Worm (Caenorhabditis elegans): ENCODE measurements around the gene E01G6.1.
"Not testable (repeated sequence)": the region's sequence is repeated elsewhere in the genome, so short reads cannot be mapped to it uniquely, and the experiment has no call there.

The E01G6.1 gene

ce11 chrX:12282911-12283310 is 22.2 kb downstream of the E01G6.1 start, which contains the start of gene C04B4.2:
Gene C04B4.2 (plus strand): TSS chrX:12283281.
- TF ChIP-seq med-1 (GFP tag; optimal IDR thresholded peaks at IDR 0.05; ENCODE audit: insufficient read depth) (no peak), ref-1 (GFP tag; conservative IDR thresholded peaks at IDR 0.05) (no peak), T22C8.4 (GFP tag; IDR thresholded peaks at IDR 0.05) (no peak), tab-1 (GFP tag; IDR thresholded peaks at IDR 0.05) (no peak), klf-2 (GFP tag; conservative IDR thresholded peaks at IDR 0.05) (0 out of 2 replicates have a peak, but pooled peaks have one; percentile 29)

ce11 chrX:12284161-12284560 is 23.5 kb downstream of the E01G6.1 start:
- TF ChIP-seq ztf-29 (GFP tag; IDR thresholded peaks at IDR 0.05) (no peak), ztf-23 (GFP tag; IDR thresholded peaks at IDR 0.05) (no peak), klf-2 (GFP tag; conservative IDR thresholded peaks at IDR 0.05) (no peak), ref-1 (GFP tag; conservative IDR thresholded peaks at IDR 0.05) (no peak), T22C8.4 (GFP tag; IDR thresholded peaks at IDR 0.05) (no peak), cog-1 (tag; optimal IDR thresholded peaks at IDR 0.05) (no peak), flt-1 (GFP tag; IDR thresholded peaks at IDR 0.05) (no peak), tab-1 (GFP tag; IDR thresholded peaks at IDR 0.05) (no peak), med-1 (GFP tag; optimal IDR thresholded peaks at IDR 0.05; ENCODE audit: insufficient read depth) (no peak)

- no peak for TF ChIP-seq klf-2 (GFP tag; conservative IDR thresholded peaks at IDR 0.05)
- TF ChIP-seq ztf-29 (GFP tag; IDR thresholded peaks at IDR 0.05): no peak
- TF ChIP-seq flt-1 (GFP tag; IDR thresholded peaks at IDR 0.05): no peak
- TF ChIP-seq ztf-23 (GFP tag; IDR thresholded peaks at IDR 0.05): no peak
- no peak for TF ChIP-seq med-1 (GFP tag; optimal IDR thresholded peaks at IDR 0.05; ENCODE audit: insufficient read depth)
- TF ChIP-seq ref-1 (GFP tag; conservative IDR thresholded peaks at IDR 0.05): no peak
- TF ChIP-seq cog-1 (tag; optimal IDR thresholded peaks at IDR 0.05): no peak
Measured at ce11 chrX:12285496-12285895, 24.8 kb downstream of the E01G6.1 start, which contains the start of gene lips-2. Gene lips-2 (plus strand): TSS chrX:12285796.

- TF ChIP-seq ztf-29 (GFP tag; IDR thresholded peaks at IDR 0.05) (no peak), flt-1 (GFP tag; IDR thresholded peaks at IDR 0.05) (no peak)
Measured at ce11 chrX:12288254-12288653, 27.6 kb downstream of the E01G6.1 start, which contains the start of gene C04B4.5. Gene C04B4.5 (minus strand): TSS chrX:12288354.

- TF ChIP-seq klf-2 (GFP tag; conservative IDR thresholded peaks at IDR 0.05) (no peak), ztf-23 (GFP tag; IDR thresholded peaks at IDR 0.05) (no peak), cog-1 (tag; optimal IDR thresholded peaks at IDR 0.05) (no peak), flt-1 (GFP tag; IDR thresholded peaks at IDR 0.05) (no peak), ztf-29 (GFP tag; IDR thresholded peaks at IDR 0.05) (no peak), med-1 (GFP tag; optimal IDR thresholded peaks at IDR 0.05; ENCODE audit: insufficient read depth) (no peak), T22C8.4 (GFP tag; IDR thresholded peaks at IDR 0.05) (no peak), tab-1 (GFP tag; IDR thresholded peaks at IDR 0.05) (no peak), ref-1 (GFP tag; conservative IDR thresholded peaks at IDR 0.05) (no peak)
Measured at ce11 chrX:12290539-12290938, 29.9 kb downstream of the E01G6.1 start, which contains the start of gene C04B4.4. Gene C04B4.4 (plus strand): TSS chrX:12290839.

ce11 chrX:12294263-12294662 is 33.6 kb downstream of the E01G6.1 start, which contains the start of gene W06D11.1:
Gene W06D11.1 (plus strand): TSS chrX:12294563.
- TF ChIP-seq ref-1 (GFP tag; conservative IDR thresholded peaks at IDR 0.05) (no peak), flt-1 (GFP tag; IDR thresholded peaks at IDR 0.05) (no peak), med-1 (GFP tag; optimal IDR thresholded peaks at IDR 0.05; ENCODE audit: insufficient read depth) (no peak), T22C8.4 (GFP tag; IDR thresholded peaks at IDR 0.05) (no peak), klf-2 (GFP tag; conservative IDR thresholded peaks at IDR 0.05) (no peak), ztf-23 (GFP tag; IDR thresholded peaks at IDR 0.05) (no peak), cog-1 (tag; optimal IDR thresholded peaks at IDR 0.05) (no peak), tab-1 (GFP tag; IDR thresholded peaks at IDR 0.05) (no peak), ztf-29 (GFP tag; IDR thresholded peaks at IDR 0.05) (no peak)

- TF ChIP-seq ztf-23 (GFP tag; IDR thresholded peaks at IDR 0.05) (no peak), klf-2 (GFP tag; conservative IDR thresholded peaks at IDR 0.05) (no peak), med-1 (GFP tag; optimal IDR thresholded peaks at IDR 0.05; ENCODE audit: insufficient read depth) (no peak), cog-1 (tag; optimal IDR thresholded peaks at IDR 0.05) (no peak), T22C8.4 (GFP tag; IDR thresholded peaks at IDR 0.05) (no peak)
Measured at ce11 chrX:12296392-12296791, 35.7 kb downstream of the E01G6.1 start, which contains the start of gene W06D11.2. Gene W06D11.2 (minus strand): TSS chrX:12296730.

- TF ChIP-seq klf-2 (GFP tag; conservative IDR thresholded peaks at IDR 0.05): no peak
- TF ChIP-seq ztf-29 (GFP tag; IDR thresholded peaks at IDR 0.05): no peak
- no peak for TF ChIP-seq ztf-23 (GFP tag; IDR thresholded peaks at IDR 0.05)
- TF ChIP-seq tab-1 (GFP tag; IDR thresholded peaks at IDR 0.05): no peak
- TF ChIP-seq flt-1 (GFP tag; IDR thresholded peaks at IDR 0.05): no peak
- no peak for TF ChIP-seq cog-1 (tag; optimal IDR thresholded peaks at IDR 0.05)
- no peak for TF ChIP-seq ref-1 (GFP tag; conservative IDR thresholded peaks at IDR 0.05)
- no peak for TF ChIP-seq T22C8.4 (GFP tag; IDR thresholded peaks at IDR 0.05)
- TF ChIP-seq med-1 (GFP tag; optimal IDR thresholded peaks at IDR 0.05; ENCODE audit: insufficient read depth): no peak
Measured at ce11 chrX:12298324-12298723, 37.6 kb downstream of the E01G6.1 start, which contains the start of gene W06D11.3. Gene W06D11.3 (plus strand): TSS chrX:12298683.

- TF ChIP-seq flt-1 (GFP tag; IDR thresholded peaks at IDR 0.05): no peak
- no peak for TF ChIP-seq cog-1 (tag; optimal IDR thresholded peaks at IDR 0.05)
- no peak for TF ChIP-seq med-1 (GFP tag; optimal IDR thresholded peaks at IDR 0.05; ENCODE audit: insufficient read depth)
- no peak for TF ChIP-seq T22C8.4 (GFP tag; IDR thresholded peaks at IDR 0.05)
- TF ChIP-seq tab-1 (GFP tag; IDR thresholded peaks at IDR 0.05): no peak
- no peak for TF ChIP-seq ref-1 (GFP tag; conservative IDR thresholded peaks at IDR 0.05)
- TF ChIP-seq ztf-29 (GFP tag; IDR thresholded peaks at IDR 0.05): no peak
- no peak for TF ChIP-seq ztf-23 (GFP tag; IDR thresholded peaks at IDR 0.05)
- TF ChIP-seq klf-2 (GFP tag; conservative IDR thresholded peaks at IDR 0.05): no peak
Measured at ce11 chrX:12299834-12300233, 39.2 kb downstream of the E01G6.1 start, which contains the start of gene W06D11.5. Gene W06D11.5 (plus strand): TSS chrX:12300134.

- TF ChIP-seq T22C8.4 (GFP tag; IDR thresholded peaks at IDR 0.05); cog-1 (tag; optimal IDR thresholded peaks at IDR 0.05); tab-1 (GFP tag; IDR thresholded peaks at IDR 0.05): not testable (repeated sequence)
Measured at ce11 chrX:12302755-12303154, 42.1 kb downstream of the E01G6.1 start, which contains the start of gene dot-1.3. Gene dot-1.3 (minus strand): TSS chrX:12302855.

Measured in whole organism, midembryonic.